Worm (Caenorhabditis elegans) whole organism, early embryonic: Measurements from ENCODE around the gene C30H6.8.

Source experiments
- B0310.2 ChIP-seq: sonication (generic microtip); optimal IDR thresholded peaks from 2 replicates; lab custom pipeline; 2016; ENCODE audit warnings: mild to moderate bottlenecking, missing genetic modification characterization, missing compliant biosample characterization
- F13C5.2 ChIP-seq: sonication (generic microtip); optimal IDR thresholded peaks from 2 replicates; lab custom pipeline; 2017; ENCODE audit warnings: mild to moderate bottlenecking, missing genetic modification characterization, inconsistent platforms, missing compliant biosample characterization
- aly-1 ChIP-seq: sonication (generic microtip); optimal IDR thresholded peaks from 2 replicates; lab custom pipeline; 2016; ENCODE audit warnings: missing genetic modification characterization, missing compliant biosample characterization
- ama-1 ChIP-seq: fragments of 150-350 bp; optimal IDR thresholded peaks from 2 replicates; lab custom pipeline; 2014
- ceh-13 ChIP-seq: fragments of 200-800 bp; sonication (Bioruptor generic); optimal IDR thresholded peaks from 2 replicates; lab custom pipeline; 2018; ENCODE audit warnings: mild to moderate bottlenecking, missing genetic modification characterization, missing compliant biosample characterization
- ceh-36 ChIP-seq: sonication (generic microtip); optimal IDR thresholded peaks from 2 replicates; lab custom pipeline; 2016; ENCODE audit warnings: missing genetic modification characterization, inconsistent platforms, missing compliant biosample characterization
- ets-7 ChIP-seq: sonication (generic microtip); optimal IDR thresholded peaks from 2 replicates; lab custom pipeline; 2016; ENCODE audit warnings: missing genotype, missing genetic modification characterization, missing compliant biosample characterization
- flt-1 ChIP-seq: fragments of 200-800 bp; sonication (Bioruptor generic); IDR thresholded peaks from 2 replicates; pipeline ENCODE4 v1.3.6; 2022; ENCODE audit warnings: missing genetic modification characterization, missing compliant biosample characterization
- hmbx-1 ChIP-seq: sonication (generic microtip); optimal IDR thresholded peaks from 2 replicates; lab custom pipeline; 2016; ENCODE audit warnings: mild to moderate bottlenecking, missing genetic modification characterization, missing compliant biosample characterization
- hmg-4 ChIP-seq: fragments of 200-800 bp; sonication (Bioruptor generic); optimal IDR thresholded peaks from 2 replicates; lab custom pipeline; 2018; ENCODE audit warnings: mild to moderate bottlenecking, missing genetic modification characterization, missing compliant biosample characterization
- hnd-1 ChIP-seq: sonication (generic microtip); optimal IDR thresholded peaks from 2 replicates; lab custom pipeline; 2016; ENCODE audit warnings: missing genetic modification characterization, missing compliant biosample characterization
- pes-1 ChIP-seq: fragments of 200-800 bp; sonication (Bioruptor generic); IDR thresholded peaks from 2 replicates; pipeline ENCODE4 v1.3.6; 2022; ENCODE audit warnings: missing genetic modification reagents, missing genetic modification characterization, missing compliant biosample characterization
- scrt-1 ChIP-seq: fragments of 200-800 bp; sonication (Bioruptor generic); IDR thresholded peaks from 2 replicates; pipeline ENCODE4 v1.3.6; 2022; ENCODE audit warnings: missing genetic modification characterization, missing compliant biosample characterization
- sea-1 ChIP-seq: fragments of 200-800 bp; sonication (Bioruptor generic); conservative IDR thresholded peaks from 2 replicates; pipeline ENCODE4 v1.3.6; 2022; ENCODE audit warnings: missing genetic modification characterization, missing compliant biosample characterization
- tbx-11 ChIP-seq: fragments of 200-800 bp; sonication (Bioruptor generic); IDR thresholded peaks from 2 replicates; pipeline ENCODE4 v1.3.6; 2022; ENCODE audit warnings: missing genetic modification characterization, missing compliant biosample characterization
- tbx-37 ChIP-seq: fragments of 200-800 bp; sonication (Bioruptor generic); conservative IDR thresholded peaks from 2 replicates; pipeline ENCODE4 v1.3.6; 2022; ENCODE audit warnings: missing genetic modification reagents, missing genetic modification characterization, missing compliant biosample characterization
- tra-4 ChIP-seq: sonication (generic microtip); optimal IDR thresholded peaks from 2 replicates; lab custom pipeline; 2017; ENCODE audit warnings: missing genetic modification characterization, missing compliant biosample characterization

Gene C30H6.8

DNA sequence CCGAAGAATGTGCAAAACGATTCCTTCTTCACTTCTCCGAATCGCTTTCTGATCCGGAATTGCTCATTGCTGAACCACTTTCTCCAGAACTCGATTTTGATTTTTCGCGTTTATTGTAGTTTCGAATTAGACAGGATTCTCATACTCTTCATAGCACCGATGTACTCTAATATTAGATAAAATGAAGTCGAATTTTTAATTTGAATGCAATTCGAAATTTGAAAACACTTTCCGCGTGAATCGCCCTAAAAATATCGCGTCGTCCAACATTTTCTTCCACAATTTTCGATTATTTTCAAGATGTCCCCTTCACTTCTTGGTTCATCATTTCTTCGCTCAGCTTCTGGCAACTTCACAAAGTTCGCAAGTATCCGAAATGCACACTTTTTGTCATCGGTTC is at the start of gene C30H6.8:
C30H6.8 (plus strand) TSS at position 301 of the 400 bp plus-strand sequence.
- TF ChIP-seq tra-4 (tag; lab: Kevin White, UChicago) = no peak
- no peak for TF ChIP-seq hmbx-1 (tag; lab: Kevin White, UChicago)
- no peak for TF ChIP-seq scrt-1
- no peak for TF ChIP-seq tbx-11
- no peak for TF ChIP-seq aly-1 (tag; lab: Kevin White, UChicago)
- no peak for TF ChIP-seq B0310.2 (tag; lab: Kevin White, UChicago)
- TF ChIP-seq pes-1 (GFP tag; lab: Robert Waterston, UW) = no peak
- no peak for TF ChIP-seq sea-1 (GFP tag; lab: Robert Waterston, UW)
- TF ChIP-seq ceh-13 (GFP tag; lab: Kevin White, UChicago) = no peak
- TF ChIP-seq ets-7 (tag; lab: Kevin White, UChicago) = no peak
- no peak for TF ChIP-seq hmg-4
- no peak for TF ChIP-seq tbx-37 (GFP tag; lab: Robert Waterston, UW)
- TF ChIP-seq F13C5.2 = no peak
- no peak for TF ChIP-seq hnd-1 (tag; lab: Kevin White, UChicago)
- no peak for TF ChIP-seq ceh-36 (tag; lab: Kevin White, UChicago)

DNA sequence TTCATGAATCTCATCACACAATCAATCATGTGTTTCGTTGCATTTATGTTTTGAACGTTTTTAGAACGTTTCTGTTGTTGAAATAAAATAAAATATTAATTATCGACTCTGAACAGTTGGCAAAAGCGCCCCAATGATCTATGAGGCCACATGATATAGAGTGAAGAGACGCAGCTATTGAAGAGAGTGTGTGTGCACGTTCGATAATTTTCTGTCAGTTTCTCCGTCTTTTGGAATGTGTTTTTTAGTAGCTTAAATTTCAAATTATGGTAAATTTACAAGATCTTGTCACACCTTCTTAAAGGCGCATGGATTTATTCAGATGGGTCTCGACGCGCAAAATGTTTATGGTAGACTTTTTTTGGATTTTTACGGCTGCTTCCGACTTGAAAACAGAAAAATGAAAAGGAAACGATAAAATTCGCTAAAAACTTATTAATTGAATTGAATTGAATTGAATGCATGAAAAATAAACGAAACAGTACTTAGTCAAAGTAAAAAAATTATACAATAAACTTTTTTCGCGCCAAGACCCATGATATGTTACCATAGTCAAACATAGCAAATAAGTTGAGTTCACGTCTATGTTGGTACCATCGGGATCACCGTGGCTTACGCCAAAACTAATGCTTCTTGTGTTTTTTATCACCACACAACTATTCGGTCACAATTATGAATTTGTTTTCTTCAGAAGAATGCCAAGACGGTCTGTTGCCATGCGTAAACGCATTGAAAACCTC is 48.4 kb upstream of the C30H6.8 start, which contains the start of gene C49C3.15:
C49C3.15 (plus strand) TSS at position 690 of the 740 bp plus-strand sequence.
- TF ChIP-seq flt-1 (GFP tag; lab: Robert Waterston, UW) (no peak), hmg-4 (no peak), ets-7 (tag; lab: Kevin White, UChicago) (no peak), pes-1 (GFP tag; lab: Robert Waterston, UW) (no peak), tra-4 (tag; lab: Kevin White, UChicago) (no peak), hnd-1 (tag; lab: Kevin White, UChicago) (no peak), sea-1 (GFP tag; lab: Robert Waterston, UW) (no peak), hmbx-1 (tag; lab: Kevin White, UChicago) (no peak), B0310.2 (tag; lab: Kevin White, UChicago) (no peak), tbx-11 (no peak), scrt-1 (no peak), F13C5.2 (no peak), aly-1 (tag; lab: Kevin White, UChicago) (no peak), ceh-13 (GFP tag; lab: Kevin White, UChicago) (no peak), tbx-37 (GFP tag; lab: Robert Waterston, UW) (no peak)

DNA sequence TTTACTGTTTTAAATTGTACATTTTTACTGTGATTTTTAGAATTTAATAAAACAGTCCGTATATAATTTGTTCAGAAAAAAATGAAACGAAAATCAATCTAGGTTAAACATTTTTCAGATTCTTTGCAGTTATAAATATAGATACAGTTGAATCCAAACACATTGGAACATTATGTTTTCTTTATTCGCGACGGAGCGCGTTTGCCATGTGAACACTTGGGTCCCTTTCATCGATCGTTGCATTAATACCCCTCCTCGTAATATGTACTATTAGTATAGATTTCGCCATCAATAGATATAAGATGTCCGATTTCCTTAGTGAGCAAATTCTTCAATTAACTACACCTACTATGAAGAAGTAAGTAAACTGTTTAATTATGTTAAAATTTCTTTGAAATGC is 47.1 kb upstream of the C30H6.8 start, which contains the start of gene C49C3.8:
C49C3.8 (plus strand) TSS at position 173 of the 400 bp plus-strand sequence.
- TF ChIP-seq hnd-1 (tag; lab: Kevin White, UChicago) (no peak), tra-4 (tag; lab: Kevin White, UChicago) (no peak), F13C5.2 (no peak), aly-1 (tag; lab: Kevin White, UChicago) (no peak), flt-1 (GFP tag; lab: Robert Waterston, UW) (no peak)

DNA sequence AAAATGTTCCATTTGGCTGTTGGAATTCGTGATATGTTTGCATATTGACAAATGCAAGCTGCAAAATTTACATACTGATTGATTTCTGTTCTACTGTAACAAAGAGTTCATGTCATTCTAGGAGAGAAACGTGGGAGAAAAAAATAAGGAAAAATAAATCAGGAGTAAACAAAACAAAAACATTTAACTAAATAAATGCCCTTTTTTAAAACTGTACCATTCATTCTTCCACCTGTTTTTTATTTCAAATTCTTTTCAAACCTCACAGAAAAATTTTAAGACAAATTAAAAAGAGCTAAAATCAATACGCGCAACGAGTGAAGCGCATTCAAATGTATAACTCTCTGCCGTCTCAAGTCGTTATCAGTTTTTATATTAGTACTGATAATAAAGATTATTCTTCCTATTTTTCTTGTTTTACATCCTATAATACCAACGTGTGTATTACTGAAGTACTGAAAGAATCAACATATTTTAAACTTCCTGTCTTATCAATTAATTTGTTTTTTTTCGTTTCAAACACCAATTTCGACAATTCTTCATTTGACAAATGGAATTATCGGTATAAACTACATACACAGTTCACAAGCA is 43.1 kb upstream of the C30H6.8 start, which contains the start of gene C49C3.10:
C49C3.10 (minus strand) TSS at position 51 of the 591 bp plus-strand sequence.
- TF ChIP-seq ceh-13 (GFP tag; lab: Kevin White, UChicago) (no peak), scrt-1 (no peak), hmbx-1 (tag; lab: Kevin White, UChicago) (no peak)

DNA sequence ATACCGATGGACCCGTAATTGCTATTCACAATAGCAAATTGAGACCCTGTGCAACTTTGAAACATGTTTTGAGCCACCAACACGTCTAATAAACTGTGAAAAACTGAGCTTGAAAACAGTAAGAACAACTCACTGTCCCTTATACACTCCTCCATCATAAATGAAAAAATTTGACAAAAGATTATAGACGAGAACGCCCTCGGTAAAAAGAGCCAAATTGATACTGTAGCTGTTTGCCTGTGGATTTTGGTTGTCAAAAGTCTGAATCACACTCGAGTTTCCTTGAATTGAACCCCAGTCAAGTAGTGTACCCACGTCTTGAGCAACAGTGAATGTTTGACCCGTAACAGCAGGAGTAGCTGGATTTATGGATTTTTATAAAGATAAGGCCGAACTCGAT is 41.1 kb upstream of the C30H6.8 start:
- TF ChIP-seq pes-1 (GFP tag; lab: Robert Waterston, UW) (no peak), tra-4 (tag; lab: Kevin White, UChicago) (no peak), ceh-36 (tag; lab: Kevin White, UChicago) (no peak), aly-1 (tag; lab: Kevin White, UChicago) (no peak)

DNA sequence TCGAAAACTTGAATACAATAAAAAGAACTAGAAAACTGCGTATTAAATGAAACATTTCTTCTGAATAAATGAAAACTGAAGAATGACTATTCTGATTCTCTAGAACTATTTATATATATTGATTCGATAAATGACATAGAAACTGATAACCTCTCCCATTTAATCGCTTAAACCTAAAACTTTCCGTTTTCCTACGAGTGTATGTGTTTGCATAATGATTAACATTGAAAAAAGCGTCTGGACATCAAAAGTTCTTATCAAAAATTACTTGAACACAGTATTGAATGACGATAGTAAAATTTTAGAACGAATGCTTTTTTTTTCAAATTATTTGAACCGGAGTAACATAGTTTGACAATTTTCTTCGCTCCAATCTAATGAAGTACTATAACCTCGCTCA is 40.0 kb upstream of the C30H6.8 start, which contains the start of gene C49C3.9:
C49C3.9 (minus strand) TSS at position 136 of the 400 bp plus-strand sequence.
- TF ChIP-seq ceh-13 (GFP tag; lab: Kevin White, UChicago) (no peak), ama-1 (lab: Kevin White, UChicago) (no peak), flt-1 (GFP tag; lab: Robert Waterston, UW) (no peak), ets-7 (tag; lab: Kevin White, UChicago) (no peak), pes-1 (GFP tag; lab: Robert Waterston, UW) (no peak), hmbx-1 (tag; lab: Kevin White, UChicago) (no peak), tbx-37 (GFP tag; lab: Robert Waterston, UW) (no peak), B0310.2 (tag; lab: Kevin White, UChicago) (no peak), F13C5.2 (no peak), tra-4 (tag; lab: Kevin White, UChicago) (no peak), scrt-1 (no peak), hnd-1 (tag; lab: Kevin White, UChicago) (no peak)

DNA sequence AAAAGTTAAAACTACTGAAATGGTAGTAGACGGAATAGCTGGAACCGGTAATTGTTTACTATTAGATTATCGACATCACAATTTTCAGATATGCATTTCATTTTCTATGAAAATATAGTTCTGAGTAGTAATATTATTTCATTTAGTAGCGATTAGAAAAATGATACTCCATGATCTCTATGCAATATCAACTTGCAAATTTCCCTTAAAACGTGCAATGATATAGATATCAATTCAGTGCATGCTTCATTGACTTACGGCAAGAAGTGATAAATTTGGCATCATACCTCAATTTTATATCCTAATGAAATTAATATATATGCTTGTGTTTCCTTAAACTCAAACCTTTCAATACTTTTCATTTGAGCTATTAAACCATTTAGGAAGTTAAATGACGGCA is 39.5 kb upstream of the C30H6.8 start, which contains the start of gene C49C3.21:
C49C3.21 (plus strand) TSS at position 301 of the 400 bp plus-strand sequence.
- TF ChIP-seq hnd-1 (tag; lab: Kevin White, UChicago) = no peak
- TF ChIP-seq ceh-36 (tag; lab: Kevin White, UChicago) = no peak
- no peak for TF ChIP-seq pes-1 (GFP tag; lab: Robert Waterston, UW)
- TF ChIP-seq hmg-4 = no peak
- no peak for TF ChIP-seq B0310.2 (tag; lab: Kevin White, UChicago)
